Worm (Caenorhabditis elegans) whole organism, L4 larva: ENCODE results near the gene nlp-51.

ENCODE experiments used
- F49E8.2 ChIP-seq: sonication (generic microtip); optimal IDR thresholded peaks from 2 replicates; lab custom pipeline; 2016; ENCODE audit warnings: missing compliant biosample characterization, mild to moderate bottlenecking, missing genetic modification characterization, borderline replicate concordance
- pqm-1 ChIP-seq: sonication (generic microtip); optimal IDR thresholded peaks from 2 replicates; lab custom pipeline; 2017; ENCODE audit warnings: missing biosample characterization, missing genetic modification characterization
- ztf-11 ChIP-seq: fragments of 150-350 bp; optimal IDR thresholded peaks from 2 replicates; lab custom pipeline; 2014; ENCODE audit warnings: missing biosample characterization, missing genetic modification characterization

DNA sequence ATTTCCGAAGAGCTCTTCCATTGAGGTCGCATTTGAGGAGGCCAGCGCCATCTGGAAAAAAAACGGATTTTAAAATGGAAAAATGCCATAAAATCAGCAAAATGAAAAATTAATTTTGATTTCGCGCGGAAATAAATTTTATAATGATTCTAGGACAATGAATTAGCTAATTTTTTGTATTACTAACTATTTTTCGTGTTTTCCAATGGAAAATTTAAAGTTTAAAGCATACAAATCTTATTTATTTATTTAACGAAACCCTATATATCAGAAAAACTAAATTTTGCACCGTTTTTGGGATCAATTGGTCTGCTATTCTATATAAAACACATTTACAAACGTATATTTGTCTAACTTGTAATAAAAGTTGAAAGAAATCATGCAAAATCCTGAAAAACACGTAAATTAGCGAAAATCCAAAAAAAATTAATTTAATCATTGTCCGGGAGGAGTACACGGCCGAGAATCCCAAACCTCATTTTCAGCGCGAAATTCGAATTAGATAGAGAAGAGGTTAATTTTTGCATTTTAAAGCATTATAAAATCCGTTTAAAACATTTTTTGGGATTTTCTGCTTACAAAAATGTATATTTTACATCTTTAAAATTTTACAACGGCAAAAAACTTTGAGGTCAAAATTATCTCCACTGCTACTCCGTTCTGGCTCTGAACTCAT, 29.2 kb downstream of the nlp-51 start, which contains the start of gene C47G2.3:
- TF ChIP-seq F49E8.2 (tag; lab: Kevin White, UChicago) = no peak
- TF ChIP-seq ztf-11 = no peak
- TF ChIP-seq pqm-1 (tag; lab: Kevin White, UChicago) = no peak
